Worm (Caenorhabditis elegans) whole organism, late embryonic: Measurements from ENCODE around the gene srg-54.

Source experiments
- C38D4.7 ChIP-seq: fragments of 200-800 bp; sonication (Bioruptor generic); optimal IDR thresholded peaks from 2 replicates; lab custom pipeline; 2018; ENCODE audit warnings: mild to moderate bottlenecking, missing genetic modification characterization, moderate library complexity, missing compliant biosample characterization
- T23F11.4 ChIP-seq: fragments of 200-800 bp; sonication (Bioruptor generic); optimal IDR thresholded peaks from 2 replicates; lab custom pipeline; 2018; ENCODE audit warnings: mild to moderate bottlenecking, missing genetic modification characterization, missing compliant biosample characterization
- Y22D7AL.16 ChIP-seq: sonication (generic microtip); optimal IDR thresholded peaks from 2 replicates; lab custom pipeline; 2016; ENCODE audit warnings: missing genetic modification characterization, missing compliant biosample characterization
- ahr-1 ChIP-seq: sonication (generic microtip); optimal IDR thresholded peaks from 2 replicates; lab custom pipeline; 2016; ENCODE audit warnings: missing genetic modification characterization, missing compliant biosample characterization
- ama-1 ChIP-seq: fragments of 150-350 bp; optimal IDR thresholded peaks from 2 replicates; lab custom pipeline; 2014
- ceh-14 ChIP-seq: sonication (generic microtip); optimal IDR thresholded peaks from 2 replicates; lab custom pipeline; 2016; ENCODE audit warnings: missing genotype, missing genetic modification characterization, missing compliant biosample characterization
- ceh-18 ChIP-seq: sonication (generic microtip); optimal IDR thresholded peaks from 2 replicates; lab custom pipeline; 2016; ENCODE audit warnings: missing genetic modification characterization, missing compliant biosample characterization
- ceh-22 ChIP-seq: sonication (generic microtip); optimal IDR thresholded peaks from 2 replicates; lab custom pipeline; 2017; ENCODE audit warnings: missing biosample characterization, missing genetic modification characterization
- ceh-31 ChIP-seq: sonication (generic microtip); optimal IDR thresholded peaks from 2 replicates; lab custom pipeline; 2016; ENCODE audit warnings: missing genetic modification characterization, missing compliant biosample characterization
- ceh-6 ChIP-seq: fragments of 200-800 bp; sonication (Bioruptor generic); optimal IDR thresholded peaks from 2 replicates; lab custom pipeline; 2018; ENCODE audit warnings: mild to moderate bottlenecking, missing genetic modification characterization, missing compliant biosample characterization
- che-1 ChIP-seq: sonication (generic microtip); optimal IDR thresholded peaks from 2 replicates; lab custom pipeline; 2016; ENCODE audit warnings: mild to moderate bottlenecking, missing genetic modification characterization, missing compliant biosample characterization
- dmd-4 ChIP-seq: sonication (generic microtip); optimal IDR thresholded peaks from 2 replicates; lab custom pipeline; 2016; ENCODE audit warnings: borderline replicate concordance, missing genetic modification characterization, missing compliant biosample characterization
- elt-2 ChIP-seq: sonication (generic microtip); optimal IDR thresholded peaks from 2 replicates; lab custom pipeline; 2016; ENCODE audit warnings: missing genetic modification reagents, missing genetic modification characterization, missing compliant biosample characterization
- elt-4 ChIP-seq: sonication (generic microtip); optimal IDR thresholded peaks from 2 replicates; lab custom pipeline; 2016; ENCODE audit warnings: missing genetic modification characterization, missing compliant biosample characterization
- ets-4 ChIP-seq: sonication (generic microtip); optimal IDR thresholded peaks from 2 replicates; lab custom pipeline; 2016; ENCODE audit warnings: missing genetic modification characterization, missing compliant biosample characterization
- eyg-1 ChIP-seq: sonication (generic microtip); optimal IDR thresholded peaks from 2 replicates; lab custom pipeline; 2016; ENCODE audit warnings: missing genotype, missing genetic modification characterization, missing compliant biosample characterization
- fax-1 ChIP-seq: sonication (generic microtip); optimal IDR thresholded peaks from 2 replicates; lab custom pipeline; 2016; ENCODE audit warnings: missing genotype, missing genetic modification characterization, missing compliant biosample characterization
- fkh-10 ChIP-seq: fragments of 150-350 bp; optimal IDR thresholded peaks from 2 replicates; lab custom pipeline; 2014; ENCODE audit warnings: missing biosample characterization, missing genetic modification reagents, missing genetic modification characterization
- fkh-6 ChIP-seq: sonication (generic microtip); optimal IDR thresholded peaks from 2 replicates; lab custom pipeline; 2016; ENCODE audit warnings: missing genetic modification characterization, missing compliant biosample characterization
- hlh-15 ChIP-seq: sonication (generic microtip); optimal IDR thresholded peaks from 2 replicates; lab custom pipeline; 2016; ENCODE audit warnings: missing genetic modification characterization, missing compliant biosample characterization
- hlh-6 ChIP-seq: sonication (generic microtip); optimal IDR thresholded peaks from 2 replicates; lab custom pipeline; 2016; ENCODE audit warnings: missing genotype, missing genetic modification characterization, missing compliant biosample characterization
- hlh-8 ChIP-seq: sonication (generic microtip); optimal IDR thresholded peaks from 2 replicates; lab custom pipeline; 2016; ENCODE audit warnings: missing genotype, missing genetic modification characterization, missing compliant biosample characterization
- lim-6 ChIP-seq: sonication (generic microtip); optimal IDR thresholded peaks from 2 replicates; lab custom pipeline; 2016; ENCODE audit warnings: missing genetic modification characterization, missing compliant biosample characterization
- lin-11 ChIP-seq: fragments of 200-800 bp; sonication (Bioruptor generic); optimal IDR thresholded peaks from 2 replicates; lab custom pipeline; 2018; ENCODE audit warnings: mild to moderate bottlenecking, missing genetic modification characterization, missing compliant biosample characterization
- mec-3 ChIP-seq: sonication (generic microtip); optimal IDR thresholded peaks from 2 replicates; lab custom pipeline; 2016; ENCODE audit warnings: borderline replicate concordance, missing genetic modification characterization, missing compliant biosample characterization
- nhr-11 ChIP-seq: fragments of 150-350 bp; optimal IDR thresholded peaks from 2 replicates; lab custom pipeline; 2014; ENCODE audit warnings: missing biosample characterization, missing genetic modification characterization
- nhr-232 ChIP-seq: sonication (generic microtip); optimal IDR thresholded peaks from 2 replicates; lab custom pipeline; 2016; ENCODE audit warnings: missing genetic modification characterization, missing compliant biosample characterization
- npax-4 ChIP-seq: sonication (generic microtip); optimal IDR thresholded peaks from 2 replicates; lab custom pipeline; 2016; ENCODE audit warnings: missing genetic modification characterization, missing compliant biosample characterization
- pat-9 ChIP-seq: fragments of 200-800 bp; sonication (Bioruptor generic); optimal IDR thresholded peaks from 2 replicates; lab custom pipeline; 2018; ENCODE audit warnings: mild to moderate bottlenecking, missing genetic modification characterization, moderate library complexity, missing compliant biosample characterization
- pax-1 ChIP-seq: fragments of 150-350 bp; optimal IDR thresholded peaks from 2 replicates; lab custom pipeline; 2014; ENCODE audit warnings: missing biosample characterization, missing genetic modification characterization
- pha-2 ChIP-seq: sonication (generic microtip); optimal IDR thresholded peaks from 2 replicates; lab custom pipeline; 2017; ENCODE audit warnings: mild to moderate bottlenecking, missing genetic modification characterization, missing compliant biosample characterization
- pqm-1 ChIP-seq: sonication (generic microtip); optimal IDR thresholded peaks from 2 replicates; lab custom pipeline; 2016; ENCODE audit warnings: missing genetic modification characterization, missing compliant biosample characterization
- pros-1 ChIP-seq: fragments of 150-350 bp; optimal IDR thresholded peaks from 2 replicates; lab custom pipeline; 2014; ENCODE audit warnings: missing biosample characterization, missing genetic modification reagents, missing genetic modification characterization
- ref-2 ChIP-seq: sonication (generic microtip); optimal IDR thresholded peaks from 2 replicates; lab custom pipeline; 2016; ENCODE audit warnings: missing genetic modification characterization, missing compliant biosample characterization
- rnt-1 ChIP-seq: sonication (generic microtip); optimal IDR thresholded peaks from 2 replicates; lab custom pipeline; 2016; ENCODE audit warnings: missing genetic modification characterization, missing compliant biosample characterization
- sdc-2 ChIP-seq: sonication (generic microtip); optimal IDR thresholded peaks from 2 replicates; lab custom pipeline; 2016; ENCODE audit warnings: missing genotype, missing genetic modification characterization, missing compliant biosample characterization
- sox-2 ChIP-seq: fragments of 200-800 bp; sonication (Bioruptor generic); IDR thresholded peaks from 2 replicates; pipeline ENCODE4 v1.3.6; 2022; ENCODE audit warnings: missing genetic modification reagents, missing genetic modification characterization, missing compliant biosample characterization
- sox-4 ChIP-seq: sonication (generic microtip); optimal IDR thresholded peaks from 2 replicates; lab custom pipeline; 2017; ENCODE audit warnings: mild to moderate bottlenecking, missing genetic modification characterization, inconsistent platforms, missing compliant biosample characterization
- tbx-7 ChIP-seq: sonication (generic microtip); optimal IDR thresholded peaks from 2 replicates; lab custom pipeline; 2016; ENCODE audit warnings: missing genotype, missing genetic modification characterization, missing compliant biosample characterization
- ttx-3 ChIP-seq: sonication (generic microtip); optimal IDR thresholded peaks from 2 replicates; lab custom pipeline; 2016; ENCODE audit warnings: missing genetic modification reagents, missing genetic modification characterization, missing compliant biosample characterization
- unc-3 ChIP-seq, 2 experiments: fragments of 200-800 bp in 1 of 2; sonication (Bioruptor generic) in 1 of 2; sonication (generic microtip) in 1 of 2; conservative IDR thresholded peaks in 1 of 2; optimal IDR thresholded peaks in 1 of 2; 2 replicates each; pipeline versions ENCODE4 v1.3.6 to Lab custom; 2016 to 2022; ENCODE audit warnings: missing compliant biosample characterization in 2 of 2, missing genetic modification characterization in 2 of 2, missing genetic modification reagents in 1 of 2
- unc-55 ChIP-seq: sonication (generic microtip); optimal IDR thresholded peaks from 2 replicates; lab custom pipeline; 2017; ENCODE audit warnings: missing biosample characterization, missing genetic modification reagents, missing genetic modification characterization
- zip-5 ChIP-seq: sonication (generic microtip); optimal IDR thresholded peaks from 2 replicates; lab custom pipeline; 2016; ENCODE audit warnings: missing genetic modification characterization, missing compliant biosample characterization

srg-54 gene

ce11 chrV:14910758-14911157 lies 13.2 kb downstream of the srg-54 start:
- TF ChIP-seq npax-4 (tag; lab: Kevin White, UChicago) (no peak), ceh-22 (tag; lab: Kevin White, UChicago) (no peak), elt-4 (tag; lab: Kevin White, UChicago) (no peak), ref-2 (no peak), nhr-11 (tag; lab: Kevin White, UChicago) (no peak), pros-1 (tag; lab: Kevin White, UChicago) (no peak), C38D4.7 (GFP tag; lab: Kevin White, UChicago) (no peak), pqm-1 (tag; lab: Kevin White, UChicago) (no peak), sox-2 (GFP tag; lab: Robert Waterston, UW) (no peak), ceh-6 (GFP tag; lab: Kevin White, UChicago) (no peak), tbx-7 (tag; lab: Kevin White, UChicago) (no peak), ceh-31 (tag; lab: Kevin White, UChicago) (no peak), lin-11 (no peak), hlh-15 (tag; lab: Kevin White, UChicago) (no peak), ceh-18 (no peak), dmd-4 (no peak), eyg-1 (no peak), pax-1 (tag; lab: Kevin White, UChicago) (no peak), elt-2 (tag; lab: Kevin White, UChicago) (no peak), ets-4 (no peak)
- TF ChIP-seq, all 69 proteins: peak for 0

ce11 chrV:14909331-14909835 lies 14.6 kb downstream of the srg-54 start, which contains the start of gene H12D21.9:
Gene H12D21.9, minus strand, starts transcription at chrV:14909478.
- no peak for TF ChIP-seq sdc-2 (tag; lab: Kevin White, UChicago)
- no peak for TF ChIP-seq pha-2 (tag; lab: Kevin White, UChicago)
- TF ChIP-seq T23F11.4 (GFP tag; lab: Kevin White, UChicago): no peak
- peak; percentile 41 for TF ChIP-seq ceh-18
- TF ChIP-seq unc-55 (GFP tag; lab: Kevin White, UChicago): peak; percentile 16
- TF ChIP-seq hlh-6 (tag; lab: Kevin White, UChicago): no peak
- TF ChIP-seq pax-1 (tag; lab: Kevin White, UChicago): no peak
- TF ChIP-seq ref-2: no peak
- TF ChIP-seq ceh-6 (GFP tag; lab: Kevin White, UChicago): no peak

- TF ChIP-seq zip-5 (tag; lab: Kevin White, UChicago) (no peak), pat-9 (no peak), mec-3 (tag; lab: Kevin White, UChicago) (no peak), dmd-4 (no peak), lin-11 (no peak), hlh-8 (tag; lab: Kevin White, UChicago) (no peak), npax-4 (tag; lab: Kevin White, UChicago) (no peak), nhr-232 (tag; lab: Kevin White, UChicago) (no peak), Y22D7AL.16 (tag; lab: Kevin White, UChicago) (no peak), rnt-1 (tag; lab: Kevin White, UChicago) (no peak), ref-2 (no peak), C38D4.7 (GFP tag; lab: Kevin White, UChicago) (no peak), sox-2 (GFP tag; lab: Robert Waterston, UW) (no peak), hlh-6 (tag; lab: Kevin White, UChicago) (no peak), sox-4 (tag; lab: Kevin White, UChicago) (no peak)
Measured at ce11 chrV:14907445-14907844, 16.6 kb downstream of the srg-54 start.

- TF ChIP-seq fkh-6 (no peak), mec-3 (tag; lab: Kevin White, UChicago) (no peak), che-1 (no peak), ama-1 (lab: Kevin White, UChicago) (no peak), sox-4 (tag; lab: Kevin White, UChicago) (no peak), sdc-2 (tag; lab: Kevin White, UChicago) (no peak), pha-2 (tag; lab: Kevin White, UChicago) (no peak), fax-1 (no peak), fkh-10 (GFP tag; lab: Kevin White, UChicago) (no peak), ahr-1 (tag; lab: Kevin White, UChicago) (no peak), ets-4 (no peak), unc-3 (GFP tag; conservative IDR thresholded peaks at IDR 0.05; lab: Robert Waterston, UW) (no peak), unc-3 (tag; optimal IDR thresholded peaks at IDR 0.05; lab: Kevin White, UChicago) (no peak), ttx-3 (tag; lab: Kevin White, UChicago) (no peak), pat-9 (no peak), ceh-14 (no peak), lim-6 (tag; lab: Kevin White, UChicago) (no peak)
Measured at ce11 chrV:14900905-14901304, 23.1 kb downstream of the srg-54 start.
